Fruit fly (Drosophila melanogaster) Kc167 (cell line): Measurements from ENCODE around the gene mRpL35.

Source experiments
- h ChIP-seq: fragments of >200 bp; optimal IDR thresholded peaks from 3 replicates; lab custom pipeline; 2018; ENCODE audit warnings: missing external identifiers
- psq ChIP-seq: fragments of >200 bp; optimal IDR thresholded peaks from 2 replicates; lab custom pipeline; 2017; ENCODE audit warnings: missing external identifiers
- ttk ChIP-seq: sonication (Bioruptor generic); optimal IDR thresholded peaks from 2 replicates; lab custom pipeline; 2017; ENCODE audit warnings: missing external identifiers

- TF ChIP-seq ttk (lab: Kevin White, UChicago) (no peak), h (lab: Kevin White, UChicago) (no peak), psq (no peak)
Measured at dm6 chr3R:22052235-22052634, 28.9 kb downstream of the mRpL35 start.
